Fruit fly (Drosophila melanogaster) whole organism, adult: ENCODE results near the gene CG17110.

Experiments
- CG11617 ChIP-seq: fragments of 200-800 bp; sonication (Bioruptor generic); optimal IDR thresholded peaks from 2 replicates; lab custom pipeline; 2017; ENCODE audit warnings: mild to moderate bottlenecking, missing biosample characterization, missing genetic modification reagents, missing genetic modification characterization
- CG12768 ChIP-seq: fragments of 200-800 bp; sonication (Bioruptor generic); optimal IDR thresholded peaks from 2 replicates; lab custom pipeline; 2017; ENCODE audit warnings: missing biosample characterization, missing genetic modification characterization, mild to moderate bottlenecking, moderate library complexity, missing genetic modification reagents
- CG14711 ChIP-seq: fragments of 200-800 bp; sonication (Bioruptor generic); optimal IDR thresholded peaks from 2 replicates; lab custom pipeline; 2018; ENCODE audit warnings: missing biosample characterization, mild to moderate bottlenecking, missing genetic modification characterization, moderate library complexity
- CG1620 ChIP-seq: fragments of 200-800 bp; sonication (Bioruptor generic); optimal IDR thresholded peaks from 2 replicates; lab custom pipeline; 2016; ENCODE audit warnings: missing biosample characterization, missing genetic modification characterization
- CG33017 ChIP-seq: fragments of 200-800 bp; sonication (Bioruptor generic); optimal IDR thresholded peaks from 2 replicates; lab custom pipeline; 2018; ENCODE audit warnings: missing biosample characterization, mild to moderate bottlenecking, missing genetic modification characterization, moderate library complexity
- CG5204 ChIP-seq: fragments of 200-800 bp; sonication (Bioruptor generic); optimal IDR thresholded peaks from 2 replicates; lab custom pipeline; 2016; ENCODE audit warnings: missing biosample characterization, missing genetic modification characterization
- CG7045 ChIP-seq: fragments of 200-800 bp; sonication (Bioruptor generic); optimal IDR thresholded peaks from 2 replicates; lab custom pipeline; 2017; ENCODE audit warnings: missing biosample characterization, mild to moderate bottlenecking, missing genetic modification characterization
- CG7101 ChIP-seq: fragments of 200-800 bp; sonication (Bioruptor generic); optimal IDR thresholded peaks from 2 replicates; lab custom pipeline; 2018; ENCODE audit warnings: missing biosample characterization, mild to moderate bottlenecking, missing genetic modification characterization, moderate library complexity
- Clk ChIP-seq: fragments of 200-800 bp; sonication (Bioruptor generic); optimal IDR thresholded peaks from 2 replicates; lab custom pipeline; 2017; ENCODE audit warnings: missing biosample characterization, missing genetic modification characterization
- Crg-1 ChIP-seq: fragments of 200-800 bp; sonication (Bioruptor generic); optimal IDR thresholded peaks from 2 replicates; lab custom pipeline; 2016; ENCODE audit warnings: missing biosample characterization, missing genetic modification characterization
- Hr96 ChIP-seq: fragments of 200-800 bp; sonication (Bioruptor generic); optimal IDR thresholded peaks from 2 replicates; lab custom pipeline; 2016; ENCODE audit warnings: missing biosample characterization, missing genetic modification characterization
- Mnt ChIP-seq: fragments of 200-800 bp; sonication (Bioruptor generic); optimal IDR thresholded peaks from 2 replicates; lab custom pipeline; 2016; ENCODE audit warnings: missing biosample characterization, mild to moderate bottlenecking, missing genetic modification characterization
- bab1 ChIP-seq: fragments of 200-800 bp; sonication (Bioruptor generic); optimal IDR thresholded peaks from 3 replicates; lab custom pipeline; 2019; ENCODE audit warnings: missing biosample characterization, mild to moderate bottlenecking, missing genetic modification characterization, moderate library complexity
- cic ChIP-seq: fragments of 200-800 bp; sonication (Bioruptor generic); optimal IDR thresholded peaks from 2 replicates; lab custom pipeline; 2017; ENCODE audit warnings: missing biosample characterization, mild to moderate bottlenecking, missing genetic modification characterization, moderate library complexity
- cnc ChIP-seq, 2 experiments: fragments of >200 bp; optimal IDR thresholded peaks; 2 replicates each; lab custom pipeline; 2017
- kay ChIP-seq: fragments of 200-800 bp; sonication (Bioruptor generic); peaks from one replicate; lab custom pipeline; 2016; ENCODE audit warnings: missing biosample characterization, missing genetic modification characterization, borderline replicate concordance
- ovo ChIP-seq: fragments of 200-800 bp; sonication (Bioruptor generic); optimal IDR thresholded peaks from 2 replicates; lab custom pipeline; 2016; ENCODE audit warnings: missing biosample characterization, missing genetic modification characterization
- pad ChIP-seq: fragments of 200-800 bp; sonication (Bioruptor generic); optimal IDR thresholded peaks from 3 replicates; lab custom pipeline; 2017; ENCODE audit warnings: missing biosample characterization, missing genetic modification characterization, mild to moderate bottlenecking, moderate library complexity, missing genetic modification reagents
- tj ChIP-seq: fragments of 200-800 bp; sonication (Bioruptor generic); optimal IDR thresholded peaks from 3 replicates; lab custom pipeline; 2017; ENCODE audit warnings: missing biosample characterization, mild to moderate bottlenecking, missing genetic modification characterization, moderate library complexity
- toe ChIP-seq: fragments of 200-800 bp; sonication (Bioruptor generic); optimal IDR thresholded peaks from 2 replicates; lab custom pipeline; 2016; ENCODE audit warnings: missing biosample characterization, missing genetic modification characterization

Gene CG17110

dm6 chr3R:23074480-23074879 lies 17.0 kb upstream of the CG17110 start:
- no peak for TF ChIP-seq tj (GFP tag; lab: Kevin White, UChicago)
- no peak for TF ChIP-seq CG7045 (GFP tag; lab: Kevin White, UChicago)
- TF ChIP-seq pad (GFP tag; lab: Kevin White, UChicago) = no peak
- TF ChIP-seq CG11617 = no peak

dm6 chr3R:23081265-23081664 lies 10.3 kb upstream of the CG17110 start:
- TF ChIP-seq ovo (GFP tag; lab: Kevin White, UChicago) (no peak), tj (GFP tag; lab: Kevin White, UChicago) (no peak), pad (GFP tag; lab: Kevin White, UChicago) (no peak), Clk (GFP tag; lab: Kevin White, UChicago) (no peak), cnc (optimal IDR thresholded peaks at IDR 0.05; lab: Kevin White, UChicago) (no peak), Mnt (GFP tag; lab: Kevin White, UChicago) (no peak), CG14711 (tag; lab: Kevin White, UChicago) (no peak), CG7045 (GFP tag; lab: Kevin White, UChicago) (no peak), kay (GFP tag; lab: Kevin White, UChicago) (no peak), CG7101 (tag; lab: Kevin White, UChicago) (no peak), toe (GFP tag; lab: Kevin White, UChicago) (no peak), Crg-1 (GFP tag; lab: Kevin White, UChicago) (no peak), CG5204 (GFP tag; lab: Kevin White, UChicago) (no peak)

DNA sequence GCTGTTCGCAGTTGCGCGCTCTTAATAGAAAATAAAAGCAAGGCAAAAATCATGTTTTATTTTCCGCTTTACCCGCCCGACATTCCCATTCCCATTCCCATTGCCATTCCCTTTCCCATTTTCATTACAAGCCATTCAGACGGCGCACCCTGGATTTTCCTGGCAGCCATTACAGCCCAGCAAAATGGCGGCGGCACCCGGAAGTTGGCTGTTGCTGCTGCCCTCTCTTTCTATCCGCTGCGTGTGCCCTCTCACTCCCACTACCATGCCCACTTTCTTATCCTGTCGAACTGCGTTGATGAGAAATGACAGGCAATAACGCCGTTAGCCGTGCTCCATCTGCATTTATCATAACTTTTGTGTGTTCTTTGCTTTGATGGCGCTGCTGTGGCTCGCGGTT lies 3.3 kb upstream of the CG17110 start:
- TF ChIP-seq cic (no peak), kay (GFP tag; lab: Kevin White, UChicago) (no peak), CG11617 (no peak), CG12768 (no peak), ovo (GFP tag; lab: Kevin White, UChicago) (no peak), bab1 (no peak), Crg-1 (GFP tag; lab: Kevin White, UChicago) (no peak), cnc (optimal IDR thresholded peaks at IDR 0.05; lab: Kevin White, UChicago) (no peak), CG7101 (tag; lab: Kevin White, UChicago) (no peak), pad (GFP tag; lab: Kevin White, UChicago) (no peak), CG33017 (tag; lab: Kevin White, UChicago) (no peak), Hr96 (GFP tag; lab: Kevin White, UChicago) (no peak), tj (GFP tag; lab: Kevin White, UChicago) (no peak), CG1620 (no peak), toe (GFP tag; lab: Kevin White, UChicago) (no peak), CG14711 (tag; lab: Kevin White, UChicago) (no peak), Mnt (GFP tag; lab: Kevin White, UChicago) (no peak), CG7045 (GFP tag; lab: Kevin White, UChicago) (no peak), Clk (GFP tag; lab: Kevin White, UChicago) (no peak)

DNA sequence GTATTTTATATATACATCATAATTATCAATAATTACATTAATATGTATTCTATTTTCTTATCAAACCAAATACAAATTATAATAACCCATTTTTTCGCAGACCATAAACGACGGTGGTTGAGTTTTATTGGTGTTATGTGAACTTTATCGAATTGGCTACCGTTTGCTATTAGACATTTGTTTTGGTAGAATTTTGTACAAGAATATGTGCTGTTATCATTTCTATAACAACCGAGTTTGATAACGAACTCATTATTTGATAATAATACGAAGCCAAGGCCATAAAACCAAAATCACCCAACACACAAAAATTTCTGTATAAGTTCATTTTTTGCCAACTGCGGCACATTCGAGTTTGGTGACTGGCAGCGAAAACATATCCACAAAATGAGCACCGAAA lies 3.8 kb downstream of the CG17110 start, which contains the start of gene CG17109:
Gene CG17109, plus strand, starts transcription at position 345 of the 400 bp plus-strand sequence.
- TF ChIP-seq cic (no peak), CG33017 (tag; lab: Kevin White, UChicago) (no peak), Crg-1 (GFP tag; lab: Kevin White, UChicago) (no peak), bab1 (no peak), Clk (GFP tag; lab: Kevin White, UChicago) (no peak), CG5204 (GFP tag; lab: Kevin White, UChicago) (no peak), tj (GFP tag; lab: Kevin White, UChicago) (no peak), CG14711 (tag; lab: Kevin White, UChicago) (no peak), cnc (optimal IDR thresholded peaks at IDR 0.05; lab: Kevin White, UChicago) (no peak)

- TF ChIP-seq kay (GFP tag; lab: Kevin White, UChicago) (peak; percentile 86), ovo (GFP tag; lab: Kevin White, UChicago) (no peak)
Measured at dm6 chr3R:23097197-23097809, 5.8 kb downstream of the CG17110 start, which contains the start of gene CG6733. Gene CG6733, plus strand, starts transcription at chr3R:23097728.

DNA sequence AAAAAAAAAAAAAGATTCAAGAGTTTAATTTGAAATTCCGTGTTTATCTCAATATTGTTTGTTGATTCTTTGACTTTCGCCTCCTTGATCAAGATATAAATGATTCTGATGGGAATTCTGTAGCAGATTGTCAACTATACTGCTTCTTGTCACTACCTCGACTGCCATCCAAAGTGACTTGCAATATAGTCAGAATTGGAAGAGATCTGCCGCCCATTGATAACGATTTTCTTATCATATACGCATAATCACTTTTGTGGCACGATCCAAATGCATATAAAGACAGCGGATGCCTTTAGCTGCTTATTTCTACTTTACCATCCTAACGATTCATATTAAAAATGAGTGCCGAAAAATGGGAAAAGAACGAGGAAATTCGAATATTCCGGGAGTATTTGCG lies 7.7 kb downstream of the CG17110 start, which contains the start of gene CG6738:
Gene CG6738, plus strand, starts transcription at position 301 of the 400 bp plus-strand sequence.
- TF ChIP-seq CG33017 (tag; lab: Kevin White, UChicago) (no peak), Crg-1 (GFP tag; lab: Kevin White, UChicago) (no peak), cic (no peak), CG7045 (GFP tag; lab: Kevin White, UChicago) (no peak), CG14711 (tag; lab: Kevin White, UChicago) (no peak), CG1620 (no peak), bab1 (no peak), CG7101 (tag; lab: Kevin White, UChicago) (no peak), CG11617 (no peak), kay (GFP tag; lab: Kevin White, UChicago) (no peak), Mnt (GFP tag; lab: Kevin White, UChicago) (no peak), Hr96 (GFP tag; lab: Kevin White, UChicago) (no peak), cnc (optimal IDR thresholded peaks at IDR 0.05; lab: Kevin White, UChicago) (no peak), Clk (GFP tag; lab: Kevin White, UChicago) (no peak), pad (GFP tag; lab: Kevin White, UChicago) (no peak), ovo (GFP tag; lab: Kevin White, UChicago) (no peak), toe (GFP tag; lab: Kevin White, UChicago) (no peak), tj (GFP tag; lab: Kevin White, UChicago) (no peak)
